Fruit fly (Drosophila melanogaster) whole organism, embryonic: ENCODE measurements around the gene CG31792.
A peak's percentile ranks its signal among the peaks of the same experiment; 100 is the strongest.

Experiments used
- Adf1 ChIP-seq: fragments of 200-800 bp; sonication (Bioruptor generic); IDR thresholded peaks from 2 replicates; pipeline ENCODE4 v1.3.6; 2022; ENCODE audit warnings: missing biosample characterization, missing genetic modification characterization
- C15 ChIP-seq: fragments of 200-800 bp; sonication (Bioruptor generic); IDR thresholded peaks from 3 replicates; pipeline ENCODE4 v1.3.6; 2022; ENCODE audit warnings: missing biosample characterization, missing genetic modification characterization
- CG10209 ChIP-seq: fragments of 200-800 bp; sonication (Bioruptor generic); optimal IDR thresholded peaks from 3 replicates; lab custom pipeline; 2017; ENCODE audit warnings: missing biosample characterization, mild to moderate bottlenecking, missing genetic modification characterization, missing genetic modification reagents
- CG11398 ChIP-seq: fragments of 200-800 bp; sonication (Bioruptor generic); optimal IDR thresholded peaks from 2 replicates; lab custom pipeline; 2016; ENCODE audit warnings: missing biosample characterization, missing genetic modification characterization
- CG12104 ChIP-seq: fragments of 200-800 bp; sonication (Bioruptor generic); optimal IDR thresholded peaks from 3 replicates; lab custom pipeline; 2016; ENCODE audit warnings: missing biosample characterization, missing genetic modification characterization
- CG13123 ChIP-seq: fragments of 200-800 bp; sonication (Bioruptor generic); optimal IDR thresholded peaks from 2 replicates; lab custom pipeline; 2016; ENCODE audit warnings: missing biosample characterization, missing genetic modification characterization
- CG13296 ChIP-seq: fragments of 200-800 bp; sonication (Bioruptor generic); optimal IDR thresholded peaks from 3 replicates; lab custom pipeline; 2018; ENCODE audit warnings: missing biosample characterization, mild to moderate bottlenecking, missing genetic modification characterization
- CG1647 ChIP-seq: fragments of 200-800 bp; sonication (Bioruptor generic); optimal IDR thresholded peaks from 3 replicates; lab custom pipeline; 2016; ENCODE audit warnings: missing biosample characterization, missing genetic modification characterization
- CG16779 ChIP-seq: fragments of 200-800 bp; sonication (Bioruptor generic); IDR thresholded peaks from 2 replicates; pipeline ENCODE4 v1.3.6; 2022; ENCODE audit warnings: missing biosample characterization, missing genetic modification characterization
- CG16863 ChIP-seq: fragments of 200-800 bp; sonication (Bioruptor generic); optimal IDR thresholded peaks from 3 replicates; lab custom pipeline; 2016; ENCODE audit warnings: missing biosample characterization, missing genetic modification characterization
- CG18262 ChIP-seq: fragments of 200-800 bp; optimal IDR thresholded peaks from 3 replicates; lab custom pipeline; 2019; ENCODE audit warnings: missing biosample characterization, mild to moderate bottlenecking, missing genetic modification characterization, moderate library complexity
- CG1832 ChIP-seq: fragments of 200-800 bp; sonication (Bioruptor generic); optimal IDR thresholded peaks from 2 replicates; lab custom pipeline; 2017; ENCODE audit warnings: missing biosample characterization, mild to moderate bottlenecking, missing genetic modification characterization, inconsistent platforms
- CG18476 ChIP-seq: fragments of 200-800 bp; sonication (Bioruptor generic); optimal IDR thresholded peaks from 2 replicates; lab custom pipeline; 2016; ENCODE audit warnings: missing biosample characterization, mild to moderate bottlenecking, missing genetic modification characterization
- CG32772 ChIP-seq: fragments of 200-800 bp; sonication (Bioruptor generic); IDR thresholded peaks from 2 replicates; pipeline ENCODE4 v1.3.6; 2022; ENCODE audit warnings: missing biosample characterization, missing genetic modification characterization
- CG43689 ChIP-seq: fragments of 200-800 bp; sonication (Bioruptor generic); IDR thresholded peaks from 2 replicates; pipeline ENCODE4 v1.3.6; 2022; ENCODE audit warnings: missing biosample characterization, missing genetic modification characterization
- CG8944 ChIP-seq: fragments of 200-800 bp; sonication (Bioruptor generic); optimal IDR thresholded peaks from 3 replicates; lab custom pipeline; 2016; ENCODE audit warnings: missing biosample characterization, missing genetic modification characterization
- CG9437 ChIP-seq: fragments of 200-800 bp; sonication (Bioruptor generic); optimal IDR thresholded peaks from 2 replicates; lab custom pipeline; 2018; ENCODE audit warnings: missing biosample characterization, mild to moderate bottlenecking, missing genetic modification characterization
- CG9797 ChIP-seq: fragments of 200-800 bp; sonication (Bioruptor generic); optimal IDR thresholded peaks from 3 replicates; lab custom pipeline; 2018; ENCODE audit warnings: missing biosample characterization, mild to moderate bottlenecking, missing genetic modification characterization
- CG9876 ChIP-seq: fragments of 200-800 bp; sonication (Bioruptor generic); optimal IDR thresholded peaks from 2 replicates; lab custom pipeline; 2016; ENCODE audit warnings: missing biosample characterization, missing genetic modification characterization
- CTCF ChIP-seq: fragments of 200-800 bp; sonication (Bioruptor generic); optimal IDR thresholded peaks from 2 replicates; lab custom pipeline; 2017; ENCODE audit warnings: missing biosample characterization, mild to moderate bottlenecking, missing genetic modification characterization, moderate library complexity
- E2f1 ChIP-seq: fragments of 200-800 bp; sonication (Bioruptor generic); IDR thresholded peaks from 2 replicates; pipeline ENCODE4 v1.3.6; 2022; ENCODE audit warnings: missing biosample characterization, missing genetic modification characterization
- Fer2 ChIP-seq: fragments of 200-800 bp; sonication (Bioruptor generic); optimal IDR thresholded peaks from 2 replicates; lab custom pipeline; 2018; ENCODE audit warnings: missing biosample characterization, mild to moderate bottlenecking, missing genetic modification characterization, moderate library complexity
- Hey ChIP-seq: fragments of 200-800 bp; sonication (Bioruptor generic); optimal IDR thresholded peaks from 3 replicates; lab custom pipeline; 2018; ENCODE audit warnings: missing biosample characterization, mild to moderate bottlenecking, missing genetic modification characterization
- Jarid2 ChIP-seq: fragments of 200-800 bp; sonication (Bioruptor generic); optimal IDR thresholded peaks from 3 replicates; lab custom pipeline; 2017; ENCODE audit warnings: mild to moderate bottlenecking, missing biosample characterization, missing genetic modification reagents, missing genetic modification characterization
- Meics ChIP-seq: fragments of 200-800 bp; sonication (Bioruptor generic); optimal IDR thresholded peaks from 2 replicates; lab custom pipeline; 2017; ENCODE audit warnings: missing biosample characterization, mild to moderate bottlenecking, missing genetic modification characterization
- Mes4 ChIP-seq: fragments of 200-800 bp; sonication (Bioruptor generic); optimal IDR thresholded peaks from 2 replicates; lab custom pipeline; 2016; ENCODE audit warnings: missing biosample characterization, missing genetic modification characterization
- Sin3A ChIP-seq: fragments of >200 bp; optimal IDR thresholded peaks from 2 replicates; lab custom pipeline; 2018
- Ssrp ChIP-seq: fragments of 200-800 bp; sonication (Bioruptor generic); optimal IDR thresholded peaks from 2 replicates; lab custom pipeline; 2018; ENCODE audit warnings: missing biosample characterization, mild to moderate bottlenecking, missing genetic modification characterization, moderate library complexity
- Usf ChIP-seq: fragments of 200-800 bp; sonication (Bioruptor generic); optimal IDR thresholded peaks from 2 replicates; lab custom pipeline; 2017; ENCODE audit warnings: missing genotype, missing biosample characterization, missing genetic modification characterization
- az2 ChIP-seq: fragments of 200-800 bp; sonication (Bioruptor generic); optimal IDR thresholded peaks from 3 replicates; lab custom pipeline; 2016; ENCODE audit warnings: missing biosample characterization, missing genetic modification characterization
- bab2 ChIP-seq: fragments of 200-800 bp; sonication (Bioruptor generic); optimal IDR thresholded peaks from 2 replicates; lab custom pipeline; 2016; ENCODE audit warnings: missing biosample characterization, missing genetic modification characterization
- bowl ChIP-seq: fragments of 200-800 bp; sonication (Bioruptor generic); IDR thresholded peaks from 2 replicates; pipeline ENCODE4 v1.3.6; 2022; ENCODE audit warnings: missing biosample characterization, missing genetic modification characterization
- cad ChIP-seq: fragments of >200 bp; optimal IDR thresholded peaks from 2 replicates; lab custom pipeline; 2017; ENCODE audit warnings: missing biosample characterization, missing genetic modification characterization
- crp ChIP-seq, 2 experiments: fragments of 200-800 bp; sonication (Bioruptor generic); optimal IDR thresholded peaks; 2 replicates in 1 of 2; 3 replicates in 1 of 2; lab custom pipeline; 2017; ENCODE audit warnings: missing biosample characterization in 2 of 2, missing genetic modification characterization in 2 of 2, mild to moderate bottlenecking in 1 of 2, moderate library complexity in 1 of 2
- da ChIP-seq: fragments of 200-800 bp; sonication (Bioruptor generic); optimal IDR thresholded peaks from 2 replicates; lab custom pipeline; 2016; ENCODE audit warnings: missing biosample characterization, missing genetic modification characterization
- fd96Cb ChIP-seq: fragments of 200-800 bp; sonication (Bioruptor generic); optimal IDR thresholded peaks from 2 replicates; lab custom pipeline; 2018; ENCODE audit warnings: missing biosample characterization, mild to moderate bottlenecking, missing genetic modification characterization, moderate library complexity
- gcm ChIP-seq: fragments of 200-800 bp; sonication (Bioruptor generic); optimal IDR thresholded peaks from 2 replicates; lab custom pipeline; 2019; ENCODE audit warnings: missing biosample characterization, mild to moderate bottlenecking, missing genetic modification characterization, moderate library complexity
- gem ChIP-seq: fragments of 200-800 bp; sonication (Bioruptor generic); optimal IDR thresholded peaks from 2 replicates; lab custom pipeline; 2019; ENCODE audit warnings: missing biosample characterization, mild to moderate bottlenecking, missing genetic modification characterization, moderate library complexity
- insv ChIP-seq, 2 experiments: fragments of 200-800 bp; sonication (Bioruptor generic); optimal IDR thresholded peaks; 3 replicates each; lab custom pipeline; 2016 to 2018; ENCODE audit warnings: missing biosample characterization in 2 of 2, missing genetic modification characterization in 2 of 2
- ken ChIP-seq: fragments of 200-800 bp; sonication (Bioruptor generic); IDR thresholded peaks from 3 replicates; pipeline ENCODE4 v1.3.6; 2022; ENCODE audit warnings: missing biosample characterization, missing genetic modification characterization
- klu ChIP-seq: fragments of 200-800 bp; sonication (Bioruptor generic); IDR thresholded peaks from 2 replicates; pipeline ENCODE4 v1.3.6; 2022; ENCODE audit warnings: missing biosample characterization, missing genetic modification characterization
- knrl ChIP-seq: fragments of 200-800 bp; sonication (Bioruptor generic); IDR thresholded peaks from 3 replicates; pipeline ENCODE4 v1.3.6; 2022; ENCODE audit warnings: missing biosample characterization, missing genetic modification characterization; ENCODE audit not compliant: partially characterized antibody
- lbe ChIP-seq: fragments of 200-800 bp; sonication (Bioruptor generic); optimal IDR thresholded peaks from 2 replicates; lab custom pipeline; 2016; ENCODE audit warnings: missing biosample characterization, mild to moderate bottlenecking, missing genetic modification characterization
- luna ChIP-seq: fragments of 200-800 bp; sonication (Bioruptor generic); optimal IDR thresholded peaks from 2 replicates; lab custom pipeline; 2016; ENCODE audit warnings: missing biosample characterization, missing genetic modification characterization
- nerfin-1 ChIP-seq: fragments of 200-800 bp; sonication (Bioruptor generic); optimal IDR thresholded peaks from 3 replicates; lab custom pipeline; 2019; ENCODE audit warnings: missing biosample characterization, mild to moderate bottlenecking, missing genetic modification characterization, moderate library complexity
- nerfin-2 ChIP-seq: fragments of 200-800 bp; sonication (Bioruptor generic); IDR thresholded peaks from 2 replicates; pipeline ENCODE4 v1.3.6; 2022; ENCODE audit warnings: missing biosample characterization, missing genetic modification characterization; ENCODE audit not compliant: partially characterized antibody
- pfk ChIP-seq: fragments of 200-800 bp; sonication (Bioruptor generic); optimal IDR thresholded peaks from 2 replicates; lab custom pipeline; 2018; ENCODE audit warnings: missing biosample characterization, mild to moderate bottlenecking, missing genetic modification characterization, moderate library complexity
- psq ChIP-seq: fragments of 200-800 bp; sonication (Bioruptor generic); optimal IDR thresholded peaks from 2 replicates; lab custom pipeline; 2017; ENCODE audit warnings: missing biosample characterization, missing genetic modification characterization
- ro ChIP-seq: fragments of 200-800 bp; sonication (Bioruptor generic); IDR thresholded peaks from 2 replicates; pipeline ENCODE4 v1.3.6; 2022; ENCODE audit warnings: missing biosample characterization, missing genetic modification characterization
- ssp ChIP-seq: fragments of 200-800 bp; sonication (Bioruptor generic); IDR thresholded peaks from 2 replicates; pipeline ENCODE4 v1.3.6; 2022; ENCODE audit warnings: missing biosample characterization, missing genetic modification characterization

CG31792 gene

DNA sequence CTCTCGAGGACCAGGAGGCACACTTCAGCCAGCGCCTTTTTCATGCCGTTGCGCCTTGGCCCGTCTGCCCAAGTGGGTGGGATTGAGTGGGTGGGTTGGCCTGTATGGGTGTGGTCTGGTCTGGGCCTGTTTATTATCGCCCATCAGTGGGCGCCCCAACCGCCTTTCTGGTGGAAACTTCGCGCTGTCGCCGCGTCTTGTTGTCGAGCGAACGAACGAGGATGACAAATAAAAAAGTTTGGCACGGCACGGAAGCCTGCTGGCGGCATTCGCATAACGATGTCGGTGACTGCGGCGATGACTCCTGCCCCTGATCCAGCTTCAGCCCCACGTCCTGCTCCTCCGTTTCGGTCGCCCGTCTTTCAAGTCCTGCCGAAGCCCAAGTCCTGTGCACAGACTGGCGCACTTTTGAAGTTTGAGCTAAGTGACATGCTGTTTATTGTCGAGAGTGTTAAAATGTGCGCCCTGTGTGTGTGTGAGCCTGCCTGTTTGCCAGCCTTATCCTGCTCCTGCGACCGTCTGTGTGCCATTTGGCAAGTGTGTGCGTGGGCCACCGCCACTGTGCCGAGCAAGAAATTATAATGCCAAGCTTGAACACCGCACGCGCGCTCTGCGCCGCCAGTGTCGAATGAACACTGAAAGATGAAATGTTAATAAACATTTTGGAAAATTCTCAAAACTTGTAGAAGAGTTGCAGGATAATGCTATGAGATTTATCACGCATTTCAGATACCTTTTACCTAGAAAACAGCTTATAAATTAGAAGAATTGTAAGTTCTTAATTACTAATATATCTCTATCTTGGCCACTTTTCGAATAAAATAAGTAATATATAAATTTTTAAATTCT is 17.0 kb downstream of the CG31792 start (continued):
- TF ChIP-seq CG43689 (GFP tag; lab: Robert Waterston, UW) (no peak), CG1647 (GFP tag; lab: Kevin White, UChicago) (no peak), CG9797 (GFP tag; lab: Kevin White, UChicago) (no peak), CG32772 (GFP tag; lab: Robert Waterston, UW) (0 out of 2 replicates have a peak, but pooled peaks have one; percentile 29), CTCF (GFP tag; lab: Kevin White, UChicago) (no peak), psq (GFP tag; lab: Kevin White, UChicago) (no peak), insv (GFP tag; optimal IDR thresholded peaks at IDR 0.05; lab: Kevin White, UChicago) (peak in 1 of 2 experiments; percentile 41), CG16779 (GFP tag; lab: Robert Waterston, UW) (no peak), bowl (GFP tag; lab: Robert Waterston, UW) (no peak), ssp (0 out of 2 replicates have a peak, but pooled peaks have one; percentile 11), E2f1 (GFP tag; lab: Robert Waterston, UW) (peak; percentile 47), CG12104 (GFP tag; lab: Kevin White, UChicago) (peak; percentile 49), gem (tag; lab: Kevin White, UChicago) (peak; percentile 86), cad (GFP tag; lab: Kevin White, UChicago) (no peak), Adf1 (GFP tag; lab: Robert Waterston, UW) (no peak), CG10209 (GFP tag; lab: Kevin White, UChicago) (peak; percentile 76), luna (no peak), CG11398 (GFP tag; lab: Kevin White, UChicago) (no peak), CG18262 (tag; lab: Kevin White, UChicago) (peak; percentile 73), Usf (GFP tag; lab: Kevin White, UChicago) (peak; percentile 21), CG8944 (GFP tag; lab: Kevin White, UChicago) (no peak), Mes4 (GFP tag; lab: Kevin White, UChicago) (no peak), pfk (GFP tag; lab: Kevin White, UChicago) (no peak), ken (GFP tag; lab: Robert Waterston, UW) (no peak), ro (GFP tag; lab: Robert Waterston, UW) (no peak), Fer2 (tag; lab: Kevin White, UChicago) (peak; percentile 31), Meics (GFP tag; lab: Kevin White, UChicago) (peak; percentile 88), lbe (GFP tag; lab: Kevin White, UChicago) (no peak), CG13123 (peak; percentile 30), bab2 (GFP tag; lab: Kevin White, UChicago) (peak; percentile 49), knrl (GFP tag; lab: Robert Waterston, UW) (no peak), da (GFP tag; lab: Kevin White, UChicago) (no peak), gcm (GFP tag; lab: Kevin White, UChicago) (peak; percentile 51), CG13296 (peak; percentile 89), fd96Cb (tag; lab: Kevin White, UChicago) (peak; percentile 67), crp (GFP tag; optimal IDR thresholded peaks at IDR 0.05; lab: Kevin White, UChicago) (peak in 1 of 2 experiments; percentile 20), Sin3A (lab: Kevin White, UChicago) (no peak), Hey (tag; lab: Kevin White, UChicago) (peak; percentile 75), klu (no peak), az2 (GFP tag; lab: Kevin White, UChicago) (peak; percentile 63), C15 (GFP tag; lab: Robert Waterston, UW) (no peak), nerfin-1 (tag; lab: Kevin White, UChicago) (peak; percentile 69), CG1832 (GFP tag; lab: Kevin White, UChicago) (no peak), Ssrp (peak; percentile 57), CG16863 (no peak), Jarid2 (GFP tag; lab: Kevin White, UChicago) (peak; percentile 38), CG9437 (GFP tag; lab: Kevin White, UChicago) (peak; percentile 59), nerfin-2 (GFP tag; lab: Robert Waterston, UW) (no peak), CG18476 (peak; percentile 61), CG9876 (GFP tag; lab: Kevin White, UChicago) (no peak)
